Worm (Caenorhabditis elegans) whole organism, early embryonic: ENCODE measurements around the gene C30G7.4.

ENCODE experiments used
- B0310.2 ChIP-seq: sonication (generic microtip); optimal IDR thresholded peaks from 2 replicates; lab custom pipeline; 2016; ENCODE audit warnings: mild to moderate bottlenecking, missing genetic modification characterization, missing compliant biosample characterization
- F13C5.2 ChIP-seq: sonication (generic microtip); optimal IDR thresholded peaks from 2 replicates; lab custom pipeline; 2017; ENCODE audit warnings: mild to moderate bottlenecking, missing genetic modification characterization, inconsistent platforms, missing compliant biosample characterization
- aly-1 ChIP-seq: sonication (generic microtip); optimal IDR thresholded peaks from 2 replicates; lab custom pipeline; 2016; ENCODE audit warnings: missing genetic modification characterization, missing compliant biosample characterization
- ama-1 ChIP-seq: fragments of 150-350 bp; optimal IDR thresholded peaks from 2 replicates; lab custom pipeline; 2014
- ceh-13 ChIP-seq: fragments of 200-800 bp; sonication (Bioruptor generic); optimal IDR thresholded peaks from 2 replicates; lab custom pipeline; 2018; ENCODE audit warnings: mild to moderate bottlenecking, missing genetic modification characterization, missing compliant biosample characterization
- ceh-36 ChIP-seq: sonication (generic microtip); optimal IDR thresholded peaks from 2 replicates; lab custom pipeline; 2016; ENCODE audit warnings: missing genetic modification characterization, inconsistent platforms, missing compliant biosample characterization
- ets-7 ChIP-seq: sonication (generic microtip); optimal IDR thresholded peaks from 2 replicates; lab custom pipeline; 2016; ENCODE audit warnings: missing genotype, missing genetic modification characterization, missing compliant biosample characterization
- flt-1 ChIP-seq: fragments of 200-800 bp; sonication (Bioruptor generic); IDR thresholded peaks from 2 replicates; pipeline ENCODE4 v1.3.6; 2022; ENCODE audit warnings: missing genetic modification characterization, missing compliant biosample characterization
- hmbx-1 ChIP-seq: sonication (generic microtip); optimal IDR thresholded peaks from 2 replicates; lab custom pipeline; 2016; ENCODE audit warnings: mild to moderate bottlenecking, missing genetic modification characterization, missing compliant biosample characterization
- hmg-4 ChIP-seq: fragments of 200-800 bp; sonication (Bioruptor generic); optimal IDR thresholded peaks from 2 replicates; lab custom pipeline; 2018; ENCODE audit warnings: mild to moderate bottlenecking, missing genetic modification characterization, missing compliant biosample characterization
- hnd-1 ChIP-seq: sonication (generic microtip); optimal IDR thresholded peaks from 2 replicates; lab custom pipeline; 2016; ENCODE audit warnings: missing genetic modification characterization, missing compliant biosample characterization
- pes-1 ChIP-seq: fragments of 200-800 bp; sonication (Bioruptor generic); IDR thresholded peaks from 2 replicates; pipeline ENCODE4 v1.3.6; 2022; ENCODE audit warnings: missing genetic modification reagents, missing genetic modification characterization, missing compliant biosample characterization
- scrt-1 ChIP-seq: fragments of 200-800 bp; sonication (Bioruptor generic); IDR thresholded peaks from 2 replicates; pipeline ENCODE4 v1.3.6; 2022; ENCODE audit warnings: missing genetic modification characterization, missing compliant biosample characterization
- sea-1 ChIP-seq: fragments of 200-800 bp; sonication (Bioruptor generic); conservative IDR thresholded peaks from 2 replicates; pipeline ENCODE4 v1.3.6; 2022; ENCODE audit warnings: missing genetic modification characterization, missing compliant biosample characterization
- tbx-11 ChIP-seq: fragments of 200-800 bp; sonication (Bioruptor generic); IDR thresholded peaks from 2 replicates; pipeline ENCODE4 v1.3.6; 2022; ENCODE audit warnings: missing genetic modification characterization, missing compliant biosample characterization
- tbx-37 ChIP-seq: fragments of 200-800 bp; sonication (Bioruptor generic); conservative IDR thresholded peaks from 2 replicates; pipeline ENCODE4 v1.3.6; 2022; ENCODE audit warnings: missing genetic modification reagents, missing genetic modification characterization, missing compliant biosample characterization
- tra-4 ChIP-seq: sonication (generic microtip); optimal IDR thresholded peaks from 2 replicates; lab custom pipeline; 2017; ENCODE audit warnings: missing genetic modification characterization, missing compliant biosample characterization

C30G7.4 gene

DNA sequence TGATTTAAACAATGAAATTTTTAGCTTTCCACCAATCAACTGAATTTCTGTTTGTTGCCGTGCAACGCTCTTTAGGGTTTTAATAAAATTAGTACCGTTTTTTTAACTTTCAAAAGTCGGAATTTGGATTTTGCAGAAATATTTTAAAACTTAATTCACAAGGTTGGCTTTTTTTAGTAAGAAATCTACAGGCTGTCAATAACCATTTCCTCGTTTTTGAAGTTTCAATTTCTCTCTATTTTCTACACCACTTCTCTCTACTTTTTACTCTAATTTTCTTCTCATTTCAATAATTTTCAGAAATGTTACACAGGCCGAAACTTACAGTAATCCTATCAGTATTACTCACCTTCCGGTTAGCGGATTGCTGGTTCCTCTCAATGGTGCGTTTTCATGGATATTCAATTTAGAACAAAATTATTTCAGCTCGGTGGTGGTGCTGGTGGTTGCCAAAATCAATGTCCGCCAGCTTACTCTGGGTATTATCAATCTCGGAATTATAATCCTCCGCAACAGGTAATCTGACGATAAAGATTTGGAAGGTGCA, 31.4 kb upstream of the C30G7.4 start, which contains the start of the genes grd-12 and F02D8.1:
Gene grd-12 (plus strand): TSS at position 301 of the 547 bp plus-strand sequence.
Gene F02D8.1 (minus strand): TSS at position 497 of the 547 bp plus-strand sequence.
- TF ChIP-seq flt-1 (no peak), sea-1 (no peak), tbx-37 (GFP tag; lab: Robert Waterston, UW) (no peak), ceh-36 (no peak), ama-1 (lab: Kevin White, UChicago) (no peak), ets-7 (tag; lab: Kevin White, UChicago) (no peak), B0310.2 (tag; lab: Kevin White, UChicago) (no peak), hmbx-1 (no peak), aly-1 (tag; lab: Kevin White, UChicago) (no peak), ceh-13 (no peak), F13C5.2 (tag; lab: Kevin White, UChicago) (no peak), hmg-4 (no peak), tra-4 (no peak), scrt-1 (GFP tag; lab: Robert Waterston, UW) (no peak), hnd-1 (no peak), pes-1 (GFP tag; lab: Robert Waterston, UW) (no peak), tbx-11 (GFP tag; lab: Robert Waterston, UW) (no peak)

DNA sequence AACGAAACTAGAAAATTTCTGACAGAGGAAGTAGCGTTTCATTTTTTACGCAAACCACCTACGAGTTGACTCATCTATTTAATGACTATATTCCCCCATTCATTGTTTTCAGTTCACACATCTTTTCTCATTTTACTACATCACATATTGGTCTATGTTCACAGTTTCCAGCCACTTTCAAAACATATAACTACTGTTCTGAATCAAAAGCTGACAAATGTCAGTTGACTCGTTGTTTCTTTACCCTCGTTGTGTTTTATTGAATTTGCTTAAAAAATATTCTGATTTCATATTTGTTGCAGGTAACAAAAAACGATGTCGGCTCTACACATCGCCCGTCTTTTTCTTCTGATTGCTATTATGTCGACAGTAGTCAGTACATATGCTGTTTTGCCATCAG, 24.2 kb upstream of the C30G7.4 start, which contains the start of gene nlp-59:
Gene nlp-59 (plus strand): TSS at position 301 of the 400 bp plus-strand sequence.
- TF ChIP-seq pes-1 (GFP tag; lab: Robert Waterston, UW) = no peak
- TF ChIP-seq tbx-11 (GFP tag; lab: Robert Waterston, UW) = no peak
- TF ChIP-seq flt-1 = no peak
- TF ChIP-seq tra-4 = no peak
- no peak for TF ChIP-seq aly-1 (tag; lab: Kevin White, UChicago)

DNA sequence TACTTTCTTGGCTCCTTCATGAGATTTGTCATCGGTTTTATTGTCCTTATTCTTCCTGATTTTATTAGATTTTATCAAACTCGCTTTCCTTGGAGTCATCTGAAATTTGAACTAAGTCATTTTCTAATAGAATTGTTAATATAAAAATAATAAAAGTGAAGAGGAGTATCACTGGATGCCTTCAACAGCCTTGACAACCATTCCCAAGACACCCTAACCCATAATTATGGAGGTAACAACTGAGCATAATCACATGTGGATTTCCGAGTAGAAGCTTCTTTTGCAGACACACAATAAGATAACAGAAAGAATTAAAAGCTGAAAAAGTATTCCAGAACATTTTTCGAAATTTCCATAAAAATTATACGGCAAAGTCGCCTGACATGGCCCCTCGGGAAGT, 8.8 kb upstream of the C30G7.4 start, which contains the start of gene F02D8.9:
Gene F02D8.9 (minus strand): TSS at position 101 of the 400 bp plus-strand sequence.
- TF ChIP-seq flt-1 (no peak), tbx-11 (GFP tag; lab: Robert Waterston, UW) (no peak)

- TF ChIP-seq F13C5.2 (tag; lab: Kevin White, UChicago) (no peak), ama-1 (lab: Kevin White, UChicago) (no peak), tra-4 (no peak), ets-7 (tag; lab: Kevin White, UChicago) (no peak), ceh-36 (no peak)
Measured at ce11 chrV:14954633-14955032, 7.7 kb upstream of the C30G7.4 start, which contains the start of gene C30G7.5. Gene C30G7.5, minus strand, starts transcription at chrV:14954733.

ce11 chrV:14949477-14949876, 2.6 kb upstream of the C30G7.4 start, which contains the start of gene hil-1:
Gene hil-1, plus strand, starts transcription at chrV:14949777.
- TF ChIP-seq hnd-1 = no peak
- no peak for TF ChIP-seq ets-7 (tag; lab: Kevin White, UChicago)
- no peak for TF ChIP-seq ama-1 (lab: Kevin White, UChicago)
- TF ChIP-seq ceh-13 = no peak
- TF ChIP-seq flt-1 = no peak
- no peak for TF ChIP-seq hmbx-1
- TF ChIP-seq B0310.2 (tag; lab: Kevin White, UChicago) = no peak
- no peak for TF ChIP-seq tra-4
- TF ChIP-seq tbx-37 (GFP tag; lab: Robert Waterston, UW) = no peak
- no peak for TF ChIP-seq scrt-1 (GFP tag; lab: Robert Waterston, UW)
- no peak for TF ChIP-seq aly-1 (tag; lab: Kevin White, UChicago)
- TF ChIP-seq pes-1 (GFP tag; lab: Robert Waterston, UW) = no peak
- TF ChIP-seq tbx-11 (GFP tag; lab: Robert Waterston, UW) = no peak
- TF ChIP-seq F13C5.2 (tag; lab: Kevin White, UChicago) = no peak
- TF ChIP-seq ceh-36 = no peak
- no peak for TF ChIP-seq sea-1

ce11 chrV:14948566-14948965, 1.6 kb upstream of the C30G7.4 start:
- no peak for TF ChIP-seq ceh-13
- TF ChIP-seq pes-1 (GFP tag; lab: Robert Waterston, UW) = no peak
- TF ChIP-seq flt-1 = no peak
- no peak for TF ChIP-seq ets-7 (tag; lab: Kevin White, UChicago)
- TF ChIP-seq tbx-37 (GFP tag; lab: Robert Waterston, UW) = no peak
- no peak for TF ChIP-seq sea-1
- no peak for TF ChIP-seq F13C5.2 (tag; lab: Kevin White, UChicago)
- no peak for TF ChIP-seq ceh-36

ce11 chrV:14945697-14946096, 1.2 kb downstream of the C30G7.4 start, which contains the start of gene C30G7.3:
Gene C30G7.3, minus strand, starts transcription at chrV:14945704.
- TF ChIP-seq sea-1 (no peak), ets-7 (tag; lab: Kevin White, UChicago) (no peak), hmg-4 (no peak), tbx-11 (GFP tag; lab: Robert Waterston, UW) (no peak), tbx-37 (GFP tag; lab: Robert Waterston, UW) (no peak)

DNA sequence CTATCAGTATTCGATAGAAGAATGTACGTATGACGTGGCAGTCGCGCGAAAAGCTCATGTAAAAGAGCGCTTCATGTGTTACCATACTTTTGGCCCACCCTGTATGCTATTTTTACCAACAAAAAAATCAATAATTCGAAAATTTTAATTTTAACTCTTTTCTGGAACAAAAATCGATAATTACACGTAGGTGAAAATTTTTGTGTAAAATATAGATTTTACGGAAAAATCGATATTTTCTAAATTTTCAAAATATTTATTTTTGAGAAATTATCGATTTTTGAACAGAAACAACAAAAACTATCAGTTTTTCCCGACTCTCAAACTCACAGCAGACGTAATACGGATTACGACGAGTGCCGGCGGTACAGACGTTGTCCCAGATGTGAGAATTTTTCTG, 1.8 kb downstream of the C30G7.4 start:
- TF ChIP-seq tbx-37 (GFP tag; lab: Robert Waterston, UW) (no peak), B0310.2 (tag; lab: Kevin White, UChicago) (no peak), hnd-1 (no peak)

DNA sequence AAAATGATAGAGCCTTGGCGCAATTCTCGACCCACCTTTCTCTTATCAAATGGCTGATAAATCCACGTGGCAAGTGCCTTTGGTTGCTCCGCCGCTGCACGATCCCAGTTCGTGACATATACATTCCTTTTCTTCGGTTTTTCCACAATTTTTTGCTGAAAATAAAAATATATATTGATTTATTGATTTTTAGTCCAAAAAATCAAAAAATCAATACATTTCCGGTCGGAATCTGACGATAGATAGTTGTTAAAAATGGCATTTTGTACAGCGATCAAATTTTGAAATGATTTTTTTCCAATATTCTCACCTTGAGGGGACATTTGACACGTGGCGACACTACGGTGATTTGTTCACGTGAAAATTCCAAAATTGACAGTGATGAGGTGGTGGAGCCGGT, 3.1 kb downstream of the C30G7.4 start:
- TF ChIP-seq F13C5.2 (tag; lab: Kevin White, UChicago) = no peak
- TF ChIP-seq sea-1 = no peak
- TF ChIP-seq ceh-13 = no peak
- TF ChIP-seq hmbx-1 = no peak
- TF ChIP-seq pes-1 (GFP tag; lab: Robert Waterston, UW) = no peak
- no peak for TF ChIP-seq ama-1 (lab: Kevin White, UChicago)
- TF ChIP-seq tbx-37 (GFP tag; lab: Robert Waterston, UW) = no peak
- no peak for TF ChIP-seq flt-1
- no peak for TF ChIP-seq B0310.2 (tag; lab: Kevin White, UChicago)
- no peak for TF ChIP-seq scrt-1 (GFP tag; lab: Robert Waterston, UW)
- TF ChIP-seq tra-4 = no peak
- no peak for TF ChIP-seq ceh-36
- no peak for TF ChIP-seq tbx-11 (GFP tag; lab: Robert Waterston, UW)
